Fruit fly (Drosophila melanogaster) Kc167 (cell line): ENCODE data around the gene RPA3.

ENCODE experiments used
- Myc ChIP-seq: fragments of >200 bp; optimal IDR thresholded peaks from 2 replicates; lab custom pipeline; 2017; ENCODE audit warnings: missing external identifiers
- Sin3A ChIP-seq: fragments of >200 bp; optimal IDR thresholded peaks from 2 replicates; lab custom pipeline; 2018; ENCODE audit warnings: missing external identifiers
- h ChIP-seq: fragments of >200 bp; optimal IDR thresholded peaks from 3 replicates; lab custom pipeline; 2018; ENCODE audit warnings: missing external identifiers
- insv ChIP-seq: fragments of >200 bp; optimal IDR thresholded peaks from 3 replicates; lab custom pipeline; 2018; ENCODE audit warnings: missing external identifiers
- psq ChIP-seq: fragments of >200 bp; optimal IDR thresholded peaks from 2 replicates; lab custom pipeline; 2017; ENCODE audit warnings: missing external identifiers
- ttk ChIP-seq: sonication (Bioruptor generic); optimal IDR thresholded peaks from 2 replicates; lab custom pipeline; 2017; ENCODE audit warnings: missing external identifiers

RPA3 gene

dm6 chrX:11628986-11629571 lies 13.4 kb upstream of the RPA3 start:
- TF ChIP-seq Sin3A: no peak
- TF ChIP-seq psq (lab: Kevin White, UChicago): no peak
- no peak for TF ChIP-seq Myc
- no peak for TF ChIP-seq h (lab: Kevin White, UChicago)
- no peak for TF ChIP-seq insv (lab: Kevin White, UChicago)
- TF ChIP-seq ttk: no peak

DNA sequence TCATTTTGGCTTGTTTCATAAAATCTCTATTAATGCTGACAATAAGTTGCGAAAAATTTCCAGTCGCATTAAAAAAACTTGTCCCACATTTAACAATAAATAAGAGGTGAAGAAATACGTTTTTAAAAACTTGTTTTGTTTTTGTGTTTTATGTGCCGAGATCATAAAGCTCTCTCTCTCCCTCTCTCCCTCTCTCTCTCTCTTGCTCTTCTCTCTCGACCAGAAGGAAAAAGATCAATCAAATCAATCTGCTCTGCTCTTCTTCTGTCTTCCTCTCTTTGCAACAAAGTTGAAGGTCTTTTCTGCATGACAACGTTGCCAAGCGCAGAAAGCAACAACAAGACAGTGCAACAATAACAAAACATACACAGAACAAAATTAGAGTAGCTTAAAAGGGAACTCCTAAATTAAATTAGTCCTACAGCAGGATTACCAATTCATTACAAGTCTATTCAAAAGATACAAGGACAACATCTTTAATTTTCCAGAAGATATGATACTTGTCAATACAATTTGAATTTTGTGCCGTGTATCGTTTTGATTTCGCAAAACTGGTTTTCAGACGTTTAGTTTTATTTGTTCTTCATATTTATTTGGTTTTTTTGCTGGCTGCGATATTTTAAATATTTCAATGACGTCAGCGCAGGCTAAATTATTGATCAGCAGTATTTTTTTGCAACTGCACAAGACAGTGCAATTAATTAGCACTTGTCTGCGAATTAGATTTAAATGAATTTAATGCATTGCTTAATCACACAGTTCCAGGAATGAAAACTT lies 7.2 kb upstream of the RPA3 start:
- TF ChIP-seq Myc (no peak), Sin3A (no peak), psq (lab: Kevin White, UChicago) (no peak), h (lab: Kevin White, UChicago) (no peak), ttk (no peak), insv (lab: Kevin White, UChicago) (no peak)

DNA sequence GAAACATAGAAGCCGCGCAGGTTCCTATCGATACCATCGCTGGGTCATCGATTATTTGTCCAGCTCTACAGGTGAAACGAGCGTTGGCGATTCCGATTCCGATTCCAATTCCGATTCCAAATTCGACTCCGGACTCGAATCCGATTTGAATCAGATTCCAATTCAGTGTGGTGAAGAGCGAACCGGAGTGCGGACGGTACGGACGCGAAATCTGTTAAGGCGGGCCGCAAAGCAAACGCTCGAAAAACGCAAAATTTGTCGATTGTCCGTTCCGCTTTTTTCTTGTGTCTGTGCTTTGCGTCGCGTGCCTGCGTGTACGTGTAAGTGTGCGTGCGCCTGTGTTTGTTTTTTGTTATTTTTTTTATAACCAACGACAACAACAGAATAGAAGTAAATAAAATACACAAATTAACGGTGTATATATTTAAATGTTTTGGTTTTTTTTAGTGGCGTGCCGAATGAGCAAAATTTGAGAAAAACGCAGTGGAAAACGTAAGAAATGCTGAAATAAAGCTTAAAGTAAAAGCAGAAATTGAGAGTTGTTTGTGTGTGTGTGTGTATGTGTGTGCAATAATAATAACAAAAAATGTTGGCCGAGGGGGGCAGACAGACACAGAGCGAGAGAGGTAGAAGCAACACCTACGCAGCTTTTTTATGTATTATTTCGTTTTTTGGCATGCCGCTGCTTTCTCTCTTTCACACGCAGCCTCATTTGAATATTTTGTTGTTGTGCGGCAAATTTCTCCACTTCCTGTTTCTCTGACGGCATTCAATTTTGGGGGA lies 6.4 kb upstream of the RPA3 start, which contains the start of gene Ptp10D:
Gene Ptp10D, plus strand, starts transcription at position 150 of the 783 bp plus-strand sequence.
- TF ChIP-seq Myc (no peak), h (lab: Kevin White, UChicago) (no peak), ttk (no peak), Sin3A (no peak), insv (lab: Kevin White, UChicago) (no peak), psq (lab: Kevin White, UChicago) (no peak)

dm6 chrX:11621315-11621865 lies 5.8 kb upstream of the RPA3 start:
- TF ChIP-seq h (lab: Kevin White, UChicago): no peak
- no peak for TF ChIP-seq Sin3A
- no peak for TF ChIP-seq Myc
- TF ChIP-seq insv (lab: Kevin White, UChicago): no peak
- no peak for TF ChIP-seq ttk
- TF ChIP-seq psq (lab: Kevin White, UChicago): no peak

DNA sequence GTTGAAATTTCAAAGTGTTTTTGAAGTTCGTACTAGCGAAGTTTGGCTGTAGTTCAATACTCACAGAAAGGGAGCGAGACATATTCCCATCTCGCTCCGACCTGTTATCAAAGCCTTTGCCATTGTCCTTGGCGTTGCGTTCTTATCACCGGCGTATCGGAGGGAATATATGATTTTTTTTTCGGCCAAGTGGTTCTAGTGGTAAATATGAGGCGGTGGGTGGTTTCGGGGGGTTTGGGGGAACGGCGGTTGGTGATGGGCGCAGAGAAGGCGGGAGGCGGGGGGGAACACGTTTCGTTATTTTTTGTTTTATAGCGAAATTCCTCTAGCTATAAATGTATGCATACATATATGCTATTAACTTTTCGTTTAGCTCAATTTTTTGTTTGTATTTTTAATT lies 4.9 kb upstream of the RPA3 start:
- TF ChIP-seq psq (lab: Kevin White, UChicago) (no peak), ttk (no peak), h (lab: Kevin White, UChicago) (no peak), Myc (no peak), insv (lab: Kevin White, UChicago) (no peak), Sin3A (no peak)

- TF ChIP-seq h (lab: Kevin White, UChicago) (no peak), Myc (no peak), insv (lab: Kevin White, UChicago) (no peak), ttk (no peak)
These were observed 4.0 kb upstream of the RPA3 start for dm6 chrX:11619617-11620016.

DNA sequence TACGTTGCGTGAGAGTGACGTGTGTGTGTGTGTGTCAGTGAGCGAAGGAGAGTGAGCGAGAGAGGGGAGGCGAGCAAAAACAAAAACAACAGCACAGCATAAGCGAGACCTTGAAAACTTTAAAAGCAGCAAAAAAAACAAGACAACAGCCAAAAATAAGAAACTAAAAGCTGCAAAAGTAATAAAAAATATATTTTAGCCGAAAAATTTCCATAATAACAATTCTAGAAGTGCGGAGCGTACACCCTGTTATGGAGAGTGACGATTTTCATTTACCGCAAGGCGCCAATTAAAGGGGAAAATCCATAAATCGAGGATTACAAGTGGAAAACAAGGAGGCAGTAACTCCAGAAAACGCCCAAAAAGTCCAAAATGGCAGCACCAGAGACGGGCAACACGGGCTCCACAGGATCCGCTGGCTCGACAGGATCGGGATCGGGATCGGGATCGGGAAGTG lies 884 bp upstream of the RPA3 start:
- no peak for TF ChIP-seq ttk
- no peak for TF ChIP-seq psq (lab: Kevin White, UChicago)

DNA sequence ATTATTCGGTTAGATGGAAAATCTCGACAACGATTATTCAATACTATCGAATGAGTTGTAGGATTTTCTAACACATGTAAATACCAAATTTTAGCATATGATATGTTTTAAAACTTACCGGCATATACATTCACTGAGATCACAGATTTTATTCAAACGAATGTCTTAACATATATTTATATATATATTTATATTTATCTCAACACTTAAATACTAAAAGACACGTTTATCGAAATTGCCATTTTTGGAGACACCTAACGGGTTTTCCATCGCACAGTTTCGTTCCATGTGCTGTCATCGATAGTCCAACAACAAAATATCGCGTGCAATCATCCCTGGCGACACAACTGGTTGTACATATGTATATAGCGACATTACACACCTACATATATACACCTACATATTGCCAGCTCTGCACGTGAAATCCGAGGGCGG lies 4.0 kb downstream of the RPA3 start, which contains the start of the genes CG2247 and CG1703:
Gene CG2247, minus strand, starts transcription at position 8 of the 435 bp plus-strand sequence.
Gene CG1703, plus strand, starts transcription at position 283 of the 435 bp plus-strand sequence.
- no peak for TF ChIP-seq psq (lab: Kevin White, UChicago)
- no peak for TF ChIP-seq Sin3A
- TF ChIP-seq h (lab: Kevin White, UChicago): no peak
- no peak for TF ChIP-seq ttk
- no peak for TF ChIP-seq insv (lab: Kevin White, UChicago)
- no peak for TF ChIP-seq Myc

dm6 chrX:11611056-11611644 lies 4.5 kb downstream of the RPA3 start:
- TF ChIP-seq psq (lab: Kevin White, UChicago): no peak
- TF ChIP-seq insv (lab: Kevin White, UChicago): no peak
- TF ChIP-seq Sin3A: no peak

DNA sequence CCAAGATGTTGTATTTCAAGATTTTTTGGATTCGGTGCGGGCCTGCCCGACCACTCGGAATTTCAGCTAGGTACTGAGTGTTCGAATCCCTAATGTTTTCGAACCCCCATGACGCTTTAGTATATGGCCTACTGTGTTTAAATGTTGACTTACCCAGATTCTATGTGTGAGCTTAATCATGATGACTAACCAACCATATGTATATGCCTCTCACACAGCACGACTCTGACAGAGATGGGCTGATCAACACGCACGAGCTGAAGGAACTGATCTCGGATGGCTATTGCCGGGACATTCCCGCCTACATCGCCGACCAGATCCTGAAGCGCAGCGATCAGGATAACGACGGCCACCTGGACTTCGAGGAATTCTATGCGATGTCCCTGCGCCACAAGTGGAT lies 11.5 kb downstream of the RPA3 start, which contains the start of gene CG2533:
Gene CG2533, minus strand, starts transcription at position 101 of the 400 bp plus-strand sequence.
- TF ChIP-seq Myc: no peak
- TF ChIP-seq h (lab: Kevin White, UChicago): no peak

DNA sequence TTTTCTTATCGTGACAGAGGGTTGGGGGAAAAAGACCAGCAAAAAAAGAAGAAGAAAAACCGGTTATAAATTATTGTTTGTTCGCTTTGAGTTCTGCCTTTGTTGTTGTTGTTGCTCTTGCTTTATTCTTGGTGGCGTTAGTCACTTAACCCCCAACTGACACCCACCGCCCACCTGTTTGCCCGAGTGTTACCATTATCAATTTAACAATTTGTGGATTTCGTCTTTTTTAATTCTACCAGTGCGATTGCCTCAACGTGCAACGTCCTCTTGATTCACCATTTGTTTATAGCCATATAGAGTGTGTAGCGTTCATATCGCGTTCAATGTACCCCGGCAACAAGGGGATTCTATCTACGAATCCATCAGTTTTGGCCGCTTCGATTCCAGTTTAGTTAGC lies 14.2 kb downstream of the RPA3 start:
- TF ChIP-seq Sin3A (no peak), psq (lab: Kevin White, UChicago) (no peak), h (lab: Kevin White, UChicago) (no peak), ttk (no peak), insv (lab: Kevin White, UChicago) (no peak), Myc (no peak)

DNA sequence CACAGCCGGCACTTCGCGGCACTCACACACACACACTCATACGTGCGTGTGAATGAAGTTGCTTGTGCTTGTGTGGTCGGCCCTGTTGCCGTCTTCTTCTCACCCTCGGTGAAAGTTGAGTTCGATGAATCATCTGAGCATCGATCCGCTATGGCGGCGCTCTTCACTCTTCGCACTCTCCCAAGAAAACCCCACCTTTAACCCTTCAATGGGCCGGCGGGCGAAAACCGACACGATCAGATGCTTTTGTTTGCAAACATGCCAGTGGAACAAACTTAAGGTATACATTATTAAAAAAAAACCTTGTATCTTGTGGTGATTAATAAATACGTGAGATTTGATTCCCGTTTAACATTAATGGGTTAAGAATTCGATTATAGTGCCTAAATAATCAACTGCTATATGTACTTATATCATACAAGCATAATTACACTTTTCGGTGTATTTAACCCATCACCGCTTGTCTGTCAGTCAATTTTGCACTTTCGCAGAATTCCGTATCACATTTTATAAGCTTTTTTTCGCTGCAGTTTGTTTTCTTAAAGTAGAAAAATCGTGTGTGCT lies 14.8 kb downstream of the RPA3 start:
- TF ChIP-seq insv (lab: Kevin White, UChicago) (no peak), Myc (no peak), psq (lab: Kevin White, UChicago) (no peak), Sin3A (no peak), h (lab: Kevin White, UChicago) (no peak), ttk (no peak)
